Worm (Caenorhabditis elegans): ENCODE measurements around the gene ufd-2.

DNA sequence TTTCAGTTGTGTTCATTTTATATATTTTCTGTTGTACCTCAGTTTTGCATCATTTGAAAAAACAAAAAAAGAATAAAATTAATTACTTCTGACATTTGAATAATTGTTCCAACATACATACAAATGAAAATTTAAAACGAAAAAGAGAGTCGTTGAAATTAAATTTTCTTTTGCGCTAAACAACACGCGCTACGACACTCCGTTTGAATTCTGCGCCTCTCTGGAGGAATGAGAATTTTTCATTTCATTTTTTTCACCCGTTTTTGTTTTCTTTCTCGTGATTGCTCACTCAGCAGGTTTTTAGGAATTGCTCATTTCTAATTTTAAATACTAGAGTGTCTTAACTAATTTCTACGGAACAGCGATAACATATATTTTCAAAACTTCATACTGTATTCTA, 20.9 kb upstream of the ufd-2 start:
- TF ChIP-seq him-1 (tag; optimal IDR thresholded peaks at IDR 0.05), result no peak
- TF ChIP-seq W03F9.2 (tag; optimal IDR thresholded peaks at IDR 0.05), result peak; percentile 38
